Worm (Caenorhabditis elegans): ENCODE data around the gene K02D3.1.
A peak's percentile ranks its signal among the peaks of the same experiment; 100 is the strongest.

The K02D3.1 gene

DNA sequence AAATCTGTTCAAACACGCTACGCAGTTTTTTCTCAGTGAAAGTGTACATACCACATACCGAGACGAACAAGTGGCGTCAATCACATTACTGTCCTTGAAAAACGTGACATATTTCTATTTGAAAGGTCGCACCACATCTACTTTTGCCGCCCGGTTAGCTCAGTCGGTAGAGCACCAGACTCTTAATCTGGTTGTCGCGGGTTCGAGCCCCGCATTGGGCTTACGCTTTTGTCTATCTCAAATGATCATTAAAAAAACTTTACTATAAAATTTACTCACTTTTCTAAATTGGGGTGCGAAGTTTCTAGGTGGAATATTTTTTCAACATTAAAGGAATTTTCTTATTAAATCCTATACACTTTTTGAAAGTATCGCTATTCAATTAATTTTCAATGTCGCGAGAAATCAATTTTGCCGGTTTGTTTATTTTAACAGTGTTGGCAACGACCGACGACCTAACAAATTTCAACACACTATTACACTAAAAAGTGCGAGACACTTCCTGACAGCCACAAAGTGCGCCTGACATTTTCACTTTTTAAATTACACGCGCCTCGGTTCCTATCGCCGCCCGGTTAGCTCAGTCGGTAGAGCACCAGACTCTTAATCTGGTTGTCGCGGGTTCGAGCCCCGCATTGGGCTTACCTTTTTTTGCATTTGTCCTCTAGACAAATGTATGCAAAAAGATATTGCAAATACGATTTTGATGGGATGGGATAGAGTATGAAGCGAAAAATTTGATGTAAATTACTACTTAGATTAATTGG, 23.7 kb downstream of the K02D3.1 start:
- TF ChIP-seq dmd-8 (GFP tag; IDR thresholded peaks at IDR 0.05) (peak; percentile 93), hmg-1.1 (GFP tag; IDR thresholded peaks at IDR 0.05) (peak; percentile 65), hif-1 (tag; optimal IDR thresholded peaks at IDR 0.05) (peak in 1 of 2 experiments; percentile 44), ctbp-1 (GFP tag; IDR thresholded peaks at IDR 0.05) (peak; percentile 56), F44E2.7 (GFP tag; IDR thresholded peaks at IDR 0.05) (peak; percentile 89), nhr-10 (tag; optimal IDR thresholded peaks at IDR 0.05) (no peak), lim-7 (GFP tag; IDR thresholded peaks at IDR 0.05) (peak; percentile 92), spr-3 (GFP tag; optimal IDR thresholded peaks at IDR 0.05) (peak; percentile 2), nhr-237 (tag; optimal IDR thresholded peaks at IDR 0.05) (no peak), unc-62 (GFP tag; optimal IDR thresholded peaks at IDR 0.05 in 1 of 2) (no peak), unc-62 (tag; optimal IDR thresholded peaks at IDR 0.05) (no peak), F37D6.2 (tag; optimal IDR thresholded peaks at IDR 0.05) (no peak), hlh-11 (tag; optimal IDR thresholded peaks at IDR 0.05) (peak; percentile 12), ceh-82 (tag; optimal IDR thresholded peaks at IDR 0.05) (no peak), ces-1 (GFP tag; optimal IDR thresholded peaks at IDR 0.05) (no peak), R02D3.7 (tag; optimal IDR thresholded peaks at IDR 0.05) (no peak), mxl-3 (GFP tag; optimal IDR thresholded peaks at IDR 0.05) (no peak), cey-2 (tag; optimal IDR thresholded peaks at IDR 0.05; ENCODE audit: borderline replicate concordance, insufficient read depth) (no peak), snpc-1.2 (GFP tag; IDR thresholded peaks at IDR 0.05) (peak; percentile 83), ZK546.5 (tag; optimal IDR thresholded peaks at IDR 0.05) (no peak), nhr-111 (GFP tag; optimal IDR thresholded peaks at IDR 0.05) (no peak), arid-1 (GFP tag; conservative IDR thresholded peaks at IDR 0.05) (peak; percentile 81), dmd-6 (GFP tag; IDR thresholded peaks at IDR 0.05) (peak; percentile 42), pha-4 (GFP tag; IDR thresholded peaks at IDR 0.05) (peak; percentile 57; the same call in 1 of the 2 replicates), pha-4 (tag; optimal IDR thresholded peaks at IDR 0.05) (no peak), duxl-1 (tag; optimal IDR thresholded peaks at IDR 0.05; ENCODE audit: poor library complexity) (peak; percentile 87), rbr-2 (tag; optimal IDR thresholded peaks at IDR 0.05) (peak; percentile 19), zfp-3 (GFP tag; conservative IDR thresholded peaks at IDR 0.05) (peak; percentile 24; the same call in 1 of the 2 replicates), lsy-2 (tag; optimal IDR thresholded peaks at IDR 0.05) (peak in 1 of 2 experiments; percentile 26), daf-19 (GFP tag; conservative IDR thresholded peaks at IDR 0.05) (no peak), nhr-102 (tag; optimal IDR thresholded peaks at IDR 0.05) (peak; percentile 42), nhr-25 (tag; optimal IDR thresholded peaks at IDR 0.05; ENCODE audit: borderline replicate concordance, insufficient read depth) (peak; percentile 44), nhr-11 (tag; optimal IDR thresholded peaks at IDR 0.05) (no peak), pqm-1 (tag; optimal IDR thresholded peaks at IDR 0.05) (no peak), nhr-6 (tag; optimal IDR thresholded peaks at IDR 0.05) (no peak), dmd-9 (GFP tag; IDR thresholded peaks at IDR 0.05) (0 out of 2 replicates have a peak, but pooled peaks have one; percentile 26), nhr-42 (GFP tag; IDR thresholded peaks at IDR 0.05) (peak; percentile 55; the same call in 1 of the 2 replicates), php-3 (GFP tag; IDR thresholded peaks at IDR 0.05) (peak; percentile 63), mep-1 (tag; optimal IDR thresholded peaks at IDR 0.05) (peak; percentile 12), ceh-28 (tag; optimal IDR thresholded peaks at IDR 0.05) (no peak), T26A8.4 (GFP tag; IDR thresholded peaks at IDR 0.05) (peak; percentile 30; the same call in 1 of the 2 replicates), nhr-76 (tag; optimal IDR thresholded peaks at IDR 0.05) (no peak), ztf-11 (tag; optimal IDR thresholded peaks at IDR 0.05) (no peak), snpc-4 (tag; optimal IDR thresholded peaks at IDR 0.05) (no peak), ztf-7 (tag; optimal IDR thresholded peaks at IDR 0.05) (no peak), ceh-20 (GFP tag; IDR thresholded peaks at IDR 0.05) (peak; percentile 31; the same call in 1 of the 2 replicates), gei-8 (GFP tag; optimal IDR thresholded peaks at IDR 0.05) (peak; percentile 59), ceh-32 (tag; optimal IDR thresholded peaks at IDR 0.05; ENCODE audit: poor library complexity) (no peak), lin-13 (GFP tag; optimal IDR thresholded peaks at IDR 0.05) (no peak), Y48G9A.11 (GFP tag; IDR thresholded peaks at IDR 0.05) (peak; percentile 54)

Data from whole organism, L4 larva.